Fruit fly (Drosophila melanogaster): ENCODE measurements around the gene CG33322.

The CG33322 gene

dm6 chr2L:20787271-20787791, 28.7 kb downstream of the CG33322 start, which contains the start of gene Pomp (continued):
- TF ChIP-seq MTF-1 (GFP tag; optimal IDR thresholded peaks at IDR 0.05; ENCODE audit: borderline replicate concordance) (peak; percentile 75), MESR4 (GFP tag; optimal IDR thresholded peaks at IDR 0.05) (peak; percentile 78), CG18764 (GFP tag; optimal IDR thresholded peaks at IDR 0.05) (peak; percentile 84), Opbp (GFP tag; IDR thresholded peaks at IDR 0.05; ENCODE audit: partially characterized antibody) (peak; percentile 53; the same call in 1 of the 3 replicates), CG10147 (GFP tag; optimal IDR thresholded peaks at IDR 0.05) (peak; percentile 77), emc (GFP tag; optimal IDR thresholded peaks at IDR 0.05) (peak; percentile 19), CG1529 (GFP tag; optimal IDR thresholded peaks at IDR 0.05) (peak; percentile 66), HHEX (GFP tag; optimal IDR thresholded peaks at IDR 0.05) (peak; percentile 87), CG14667 (GFP tag; IDR thresholded peaks at IDR 0.05) (peak; percentile 82), bowl (GFP tag; IDR thresholded peaks at IDR 0.05) (peak; percentile 60; the same call in 1 of the 2 replicates), CG1603 (tag; optimal IDR thresholded peaks at IDR 0.05) (peak; percentile 87), CG3995 (GFP tag; optimal IDR thresholded peaks at IDR 0.05) (peak; percentile 57), CG6654 (GFP tag; optimal IDR thresholded peaks at IDR 0.05) (peak; percentile 57), sd (tag; optimal IDR thresholded peaks at IDR 0.05) (peak; percentile 90), nerfin-1 (tag; optimal IDR thresholded peaks at IDR 0.05) (peak; percentile 58), lola (GFP tag; optimal IDR thresholded peaks at IDR 0.05) (peak in 1 of 3 experiments; percentile 70), mirr (GFP tag; optimal IDR thresholded peaks at IDR 0.05) (peak; percentile 25), B-H2 (GFP tag; optimal IDR thresholded peaks at IDR 0.05) (peak; percentile 49), chn (GFP tag; optimal IDR thresholded peaks at IDR 0.05) (peak; percentile 70), trh (GFP tag; optimal IDR thresholded peaks at IDR 0.05) (peak; percentile 39), peb (GFP tag; IDR thresholded peaks at IDR 0.05) (peak; percentile 79), HLH4C (GFP tag; IDR thresholded peaks at IDR 0.05; ENCODE audit: partially characterized antibody) (peak; percentile 76), crc (GFP tag; optimal IDR thresholded peaks at IDR 0.05) (peak; percentile 39), zf30C (GFP tag; optimal IDR thresholded peaks at IDR 0.05) (peak; percentile 0), Bteb2 (GFP tag; optimal IDR thresholded peaks at IDR 0.05) (peak; percentile 58), CG2199 (GFP tag; IDR thresholded peaks at IDR 0.05) (peak; percentile 83), kni (GFP tag; optimal IDR thresholded peaks at IDR 0.05) (no peak), Adf1 (GFP tag; IDR thresholded peaks at IDR 0.05) (peak; percentile 42), cato (GFP tag; optimal IDR thresholded peaks at IDR 0.05; ENCODE audit: borderline replicate concordance) (peak; percentile 8), disco-r (GFP tag; optimal IDR thresholded peaks at IDR 0.05) (no peak), pnt (GFP tag; optimal IDR thresholded peaks at IDR 0.05) (peak; percentile 56), HmgD (GFP tag; optimal IDR thresholded peaks at IDR 0.05) (peak; percentile 57), vvl (GFP tag; IDR thresholded peaks at IDR 0.05) (peak; percentile 95), ems (GFP tag; optimal IDR thresholded peaks at IDR 0.05) (peak; percentile 53), inv (GFP tag; IDR thresholded peaks at IDR 0.05; ENCODE audit: partially characterized antibody) (peak; percentile 56), CG8924 (tag; optimal IDR thresholded peaks at IDR 0.05) (peak; percentile 84), CG30431 (GFP tag; optimal IDR thresholded peaks at IDR 0.05) (peak; percentile 72), HLHmδ (GFP tag; optimal IDR thresholded peaks at IDR 0.05) (no peak), CG42726 (GFP tag; IDR thresholded peaks at IDR 0.05; ENCODE audit: partially characterized antibody) (peak; percentile 55), CG15269 (tag; optimal IDR thresholded peaks at IDR 0.05) (peak; percentile 85), CG17612 (GFP tag; IDR thresholded peaks at IDR 0.05) (peak; percentile 77), tna (GFP tag; IDR thresholded peaks at IDR 0.05; ENCODE audit: partially characterized antibody) (peak; percentile 46; the same call in 1 of the 2 replicates), CG3163 (GFP tag; optimal IDR thresholded peaks at IDR 0.05) (no peak), ase (GFP tag; IDR thresholded peaks at IDR 0.05) (peak; percentile 86), CG17359 (tag; optimal IDR thresholded peaks at IDR 0.05) (peak; percentile 91), Neu2 (GFP tag; optimal IDR thresholded peaks at IDR 0.05; ENCODE audit: borderline replicate concordance) (peak; percentile 2), ato (GFP tag; IDR thresholded peaks at IDR 0.05; ENCODE audit: partially characterized antibody) (peak; percentile 37; the same call in 1 of the 2 replicates), ERR (GFP tag; optimal IDR thresholded peaks at IDR 0.05) (peak; percentile 25), vnd (GFP tag; IDR thresholded peaks at IDR 0.05; ENCODE audit: partially characterized antibody) (no peak)

Measured in whole organism, embryonic.